Worm (Caenorhabditis elegans): ENCODE data around the gene sru-24.

Gene sru-24

ce11 chrV:667459-667858 lies 3.8 kb downstream of the sru-24 start, which contains the start of gene nhr-180:
nhr-180 (minus strand) TSS chrV:667510.
- TF ChIP-seq elt-2 (tag; optimal IDR thresholded peaks at IDR 0.05): peak; percentile 50
- no peak for TF ChIP-seq nhr-28 (tag; optimal IDR thresholded peaks at IDR 0.05)
- TF ChIP-seq unc-39 (tag; optimal IDR thresholded peaks at IDR 0.05): no peak
- peak; percentile 16 for TF ChIP-seq pqm-1 (tag; optimal IDR thresholded peaks at IDR 0.05)
- TF ChIP-seq ceh-16 (tag; optimal IDR thresholded peaks at IDR 0.05): no peak

ce11 chrV:664337-664847 lies 6.8 kb downstream of the sru-24 start, which contains the start of the genes F31F4.11 and srh-266:
F31F4.11 (minus strand) TSS chrV:664437.
srh-266 (plus strand) TSS chrV:664797.
- no peak for TF ChIP-seq skn-1 (tag; optimal IDR thresholded peaks at IDR 0.05)
- TF ChIP-seq elt-2 (tag; optimal IDR thresholded peaks at IDR 0.05): no peak
- no peak for TF ChIP-seq fkh-10 (GFP tag; optimal IDR thresholded peaks at IDR 0.05)
- no peak for TF ChIP-seq nhr-11 (tag; optimal IDR thresholded peaks at IDR 0.05)
- no peak for TF ChIP-seq ceh-82 (tag; optimal IDR thresholded peaks at IDR 0.05)
- TF ChIP-seq nhr-25 (tag; optimal IDR thresholded peaks at IDR 0.05): no peak
- no peak for TF ChIP-seq pha-4 (tag; optimal IDR thresholded peaks at IDR 0.05)
- no peak for TF ChIP-seq ceh-28 (tag; optimal IDR thresholded peaks at IDR 0.05)
- no peak for TF ChIP-seq nfya-1 (tag; optimal IDR thresholded peaks at IDR 0.05; ENCODE audit: insufficient read depth)
- no peak for TF ChIP-seq nhr-43 (tag; optimal IDR thresholded peaks at IDR 0.05; ENCODE audit: poor library complexity, severe bottlenecking)
- no peak for TF ChIP-seq sea-2 (GFP tag; optimal IDR thresholded peaks at IDR 0.05)
- TF ChIP-seq elt-3 (tag; optimal IDR thresholded peaks at IDR 0.05): no peak
- no peak for TF ChIP-seq pqm-1 (tag; optimal IDR thresholded peaks at IDR 0.05)

DNA sequence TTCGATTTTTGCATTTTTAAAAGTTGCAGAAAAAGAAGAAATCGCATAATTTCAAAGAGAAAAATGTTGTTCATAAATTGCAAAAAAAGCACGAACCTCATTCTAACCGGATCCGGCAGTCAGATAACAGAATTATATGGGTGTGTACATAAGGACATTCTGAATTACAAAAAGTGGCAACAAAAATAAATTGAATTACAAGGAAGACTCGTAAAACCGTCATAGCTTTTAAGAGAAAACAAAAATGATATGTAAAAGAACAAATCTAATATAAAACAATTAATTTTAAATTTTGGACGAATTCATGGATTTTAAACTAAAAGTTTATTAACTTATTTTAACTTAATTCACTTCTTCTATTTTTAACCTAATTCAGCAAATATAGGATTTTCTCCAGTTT lies 11.0 kb downstream of the sru-24 start, which contains the start of gene F31F4.17:
Gene F31F4.17, minus strand, starts transcription at position 101 of the 400 bp plus-strand sequence.
- TF ChIP-seq elt-3 (tag; optimal IDR thresholded peaks at IDR 0.05): no peak
- TF ChIP-seq egl-27 (tag; optimal IDR thresholded peaks at IDR 0.05): no peak
- TF ChIP-seq snpc-4 (tag; optimal IDR thresholded peaks at IDR 0.05): no peak
- no peak for TF ChIP-seq mml-1 (tag; optimal IDR thresholded peaks at IDR 0.05)
- TF ChIP-seq pqm-1 (tag; optimal IDR thresholded peaks at IDR 0.05): no peak
- TF ChIP-seq daf-12 (tag; optimal IDR thresholded peaks at IDR 0.05): no peak
- no peak for TF ChIP-seq nhr-25 (tag; optimal IDR thresholded peaks at IDR 0.05)
- no peak for TF ChIP-seq hmg-11 (tag; optimal IDR thresholded peaks at IDR 0.05)
- no peak for TF ChIP-seq nhr-237 (tag; optimal IDR thresholded peaks at IDR 0.05)
- no peak for TF ChIP-seq elt-2 (tag; optimal IDR thresholded peaks at IDR 0.05)
- TF ChIP-seq ceh-28 (tag; optimal IDR thresholded peaks at IDR 0.05): no peak
- TF ChIP-seq nhr-12 (tag; optimal IDR thresholded peaks at IDR 0.05): no peak
- no peak for TF ChIP-seq ama-1 (optimal IDR thresholded peaks at IDR 0.05)
- TF ChIP-seq mdl-1 (tag; optimal IDR thresholded peaks at IDR 0.05): no peak
- no peak for TF ChIP-seq eor-1 (tag; optimal IDR thresholded peaks at IDR 0.05)

DNA sequence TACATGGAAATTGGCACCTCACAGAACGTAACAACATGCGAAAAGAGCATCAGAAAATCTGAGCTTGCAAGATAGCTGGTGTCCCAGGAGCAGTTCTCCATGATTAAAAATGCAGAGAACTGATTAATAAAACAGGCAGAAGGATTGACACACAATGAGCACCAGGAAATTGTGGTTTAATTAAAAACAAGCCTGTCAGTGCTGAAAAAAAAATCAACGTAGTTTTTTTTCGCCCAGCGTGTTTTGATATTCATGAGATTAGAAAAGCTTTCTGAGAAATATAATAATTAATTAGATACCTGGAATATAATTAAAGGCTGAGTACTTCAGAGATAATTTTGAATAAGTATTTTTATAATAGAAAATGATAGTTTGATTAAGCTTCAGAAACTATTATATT lies 13.6 kb downstream of the sru-24 start, which contains the start of gene srh-246:
Gene srh-246, minus strand, starts transcription at position 101 of the 400 bp plus-strand sequence.
- no peak for TF ChIP-seq pha-4 (tag; optimal IDR thresholded peaks at IDR 0.05)
- no peak for TF ChIP-seq elt-3 (tag; optimal IDR thresholded peaks at IDR 0.05)
- no peak for TF ChIP-seq nhr-76 (tag; optimal IDR thresholded peaks at IDR 0.05)
- no peak for TF ChIP-seq jun-1 (tag; optimal IDR thresholded peaks at IDR 0.05)
- no peak for TF ChIP-seq snpc-4 (tag; optimal IDR thresholded peaks at IDR 0.05)
- TF ChIP-seq nhr-28 (tag; optimal IDR thresholded peaks at IDR 0.05): no peak
- no peak for TF ChIP-seq unc-62 (GFP tag; optimal IDR thresholded peaks at IDR 0.05)
- TF ChIP-seq ceh-82 (tag; optimal IDR thresholded peaks at IDR 0.05): no peak
- TF ChIP-seq fkh-10 (GFP tag; optimal IDR thresholded peaks at IDR 0.05): no peak
- TF ChIP-seq ztf-4 (tag; optimal IDR thresholded peaks at IDR 0.05): no peak
- no peak for TF ChIP-seq elt-1 (tag; optimal IDR thresholded peaks at IDR 0.05)
- TF ChIP-seq hmg-11 (tag; optimal IDR thresholded peaks at IDR 0.05): no peak
- no peak for TF ChIP-seq ceh-28 (tag; optimal IDR thresholded peaks at IDR 0.05)
- TF ChIP-seq ama-1 (optimal IDR thresholded peaks at IDR 0.05): no peak
- no peak for TF ChIP-seq nfya-1 (tag; optimal IDR thresholded peaks at IDR 0.05; ENCODE audit: insufficient read depth)
- no peak for TF ChIP-seq mml-1 (tag; optimal IDR thresholded peaks at IDR 0.05)
- no peak for TF ChIP-seq mdl-1 (tag; optimal IDR thresholded peaks at IDR 0.05)

ce11 chrV:655823-656222 lies 15.4 kb downstream of the sru-24 start, which contains the start of gene srh-245:
srh-245 (minus strand) TSS chrV:655923.
- TF ChIP-seq pha-4 (tag; optimal IDR thresholded peaks at IDR 0.05) (no peak), ceh-16 (tag; optimal IDR thresholded peaks at IDR 0.05) (no peak), snpc-4 (tag; optimal IDR thresholded peaks at IDR 0.05) (no peak), nhr-77 (tag; optimal IDR thresholded peaks at IDR 0.05) (no peak), fkh-2 (tag; optimal IDR thresholded peaks at IDR 0.05) (no peak), ceh-28 (tag; optimal IDR thresholded peaks at IDR 0.05) (no peak), sea-2 (GFP tag; optimal IDR thresholded peaks at IDR 0.05) (no peak), lin-39 (tag; optimal IDR thresholded peaks at IDR 0.05) (no peak), daf-12 (tag; optimal IDR thresholded peaks at IDR 0.05) (no peak), zag-1 (tag; optimal IDR thresholded peaks at IDR 0.05) (no peak), nfya-1 (tag; optimal IDR thresholded peaks at IDR 0.05; ENCODE audit: insufficient read depth) (no peak), hmg-11 (tag; optimal IDR thresholded peaks at IDR 0.05) (no peak), elt-2 (tag; optimal IDR thresholded peaks at IDR 0.05) (no peak), nhr-28 (tag; optimal IDR thresholded peaks at IDR 0.05) (no peak), nhr-12 (tag; optimal IDR thresholded peaks at IDR 0.05) (no peak)
